Worm (Caenorhabditis elegans) whole organism, L3 larva: ENCODE measurements around the gene sdz-20.

ENCODE experiments used
- ZK546.5 ChIP-seq: sonication (generic microtip); optimal IDR thresholded peaks from 2 replicates; lab custom pipeline; 2017; ENCODE audit warnings: missing biosample characterization, missing genetic modification characterization
- aly-2 ChIP-seq: fragments of 150-350 bp; optimal IDR thresholded peaks from 2 replicates; lab custom pipeline; 2014; ENCODE audit warnings: missing biosample characterization, missing genetic modification characterization
- ama-1 ChIP-seq: fragments of 150-350 bp; optimal IDR thresholded peaks from 2 replicates; lab custom pipeline; 2018
- ceh-16 ChIP-seq: sonication (generic microtip); optimal IDR thresholded peaks from 2 replicates; lab custom pipeline; 2017; ENCODE audit warnings: missing biosample characterization, missing genetic modification characterization
- ceh-28 ChIP-seq: fragments of 150-350 bp; optimal IDR thresholded peaks from 2 replicates; lab custom pipeline; 2014; ENCODE audit warnings: missing biosample characterization, missing genetic modification reagents, missing genetic modification characterization
- ceh-82 ChIP-seq: fragments of 150-350 bp; optimal IDR thresholded peaks from 2 replicates; lab custom pipeline; 2014; ENCODE audit warnings: missing biosample characterization, missing genetic modification characterization
- ceh-9 ChIP-seq: sonication (generic microtip); optimal IDR thresholded peaks from 2 replicates; lab custom pipeline; 2018; ENCODE audit warnings: missing biosample characterization, missing genetic modification characterization
- daf-12 ChIP-seq: fragments of 150-350 bp; optimal IDR thresholded peaks from 2 replicates; lab custom pipeline; 2014; ENCODE audit warnings: missing biosample characterization, missing genetic modification reagents, missing genetic modification characterization
- egl-27 ChIP-seq: sonication (generic microtip); optimal IDR thresholded peaks from 4 replicates; lab custom pipeline; 2017; ENCODE audit warnings: missing biosample characterization, missing genetic modification reagents, missing genetic modification characterization
- egl-5 ChIP-seq: fragments of 150-350 bp; optimal IDR thresholded peaks from 2 replicates; lab custom pipeline; 2017; ENCODE audit warnings: missing biosample characterization, missing genetic modification reagents, missing genetic modification characterization, inconsistent platforms
- elt-1 ChIP-seq: fragments of 150-350 bp; optimal IDR thresholded peaks from 2 replicates; lab custom pipeline; 2014; ENCODE audit warnings: missing biosample characterization, missing genetic modification characterization
- elt-2 ChIP-seq: sonication (generic microtip); optimal IDR thresholded peaks from 2 replicates; lab custom pipeline; 2016; ENCODE audit warnings: missing genetic modification reagents, mild to moderate bottlenecking, missing genetic modification characterization, missing compliant biosample characterization
- elt-3 ChIP-seq, 3 experiments: fragments of 150-350 bp in 1 of 3; sonication (generic microtip) in 2 of 3; optimal IDR thresholded peaks; 2 replicates in 2 of 3; 4 replicates in 1 of 3; lab custom pipeline; 2014 to 2017; ENCODE audit warnings: missing biosample characterization in 3 of 3, missing genetic modification characterization in 3 of 3
- eor-1 ChIP-seq, 2 experiments: fragments of 150-350 bp; optimal IDR thresholded peaks; 2 replicates each; lab custom pipeline; 2014 to 2018; ENCODE audit warnings: missing biosample characterization in 2 of 2, missing genetic modification characterization in 2 of 2
- fkh-10 ChIP-seq: sonication (generic microtip); optimal IDR thresholded peaks from 2 replicates; lab custom pipeline; 2017; ENCODE audit warnings: missing biosample characterization, missing genetic modification reagents, missing genetic modification characterization
- fkh-2 ChIP-seq: fragments of 150-350 bp; optimal IDR thresholded peaks from 2 replicates; lab custom pipeline; 2014; ENCODE audit warnings: missing biosample characterization, missing genetic modification reagents, missing genetic modification characterization
- fos-1 ChIP-seq: fragments of 150-350 bp; optimal IDR thresholded peaks from 2 replicates; lab custom pipeline; 2014; ENCODE audit warnings: missing biosample characterization, missing genetic modification characterization
- hmg-11 ChIP-seq: sonication (generic microtip); optimal IDR thresholded peaks from 2 replicates; lab custom pipeline; 2016; ENCODE audit warnings: missing genetic modification characterization, missing compliant biosample characterization
- jun-1 ChIP-seq: fragments of 150-350 bp; optimal IDR thresholded peaks from 2 replicates; lab custom pipeline; 2014; ENCODE audit warnings: missing biosample characterization, missing genetic modification reagents, missing genetic modification characterization
- lin-15B ChIP-seq: fragments of 150-350 bp; optimal IDR thresholded peaks from 2 replicates; lab custom pipeline; 2014; ENCODE audit warnings: missing biosample characterization, missing genetic modification characterization
- lin-39 ChIP-seq: fragments of 150-350 bp; optimal IDR thresholded peaks from 2 replicates; lab custom pipeline; 2018; ENCODE audit warnings: missing biosample characterization, missing genetic modification reagents, missing genetic modification characterization
- lsy-12 ChIP-seq: sonication (generic microtip); optimal IDR thresholded peaks from 2 replicates; lab custom pipeline; 2016; ENCODE audit warnings: mild to moderate bottlenecking, missing genetic modification characterization, missing compliant biosample characterization
- mdl-1 ChIP-seq: fragments of 150-350 bp; optimal IDR thresholded peaks from 2 replicates; lab custom pipeline; 2014; ENCODE audit warnings: missing biosample characterization, missing genetic modification characterization
- mml-1 ChIP-seq: fragments of 150-350 bp; sonication (generic microtip); optimal IDR thresholded peaks from 3 replicates; lab custom pipeline; 2014; ENCODE audit warnings: missing biosample characterization, missing genetic modification characterization
- nfya-1 ChIP-seq: sonication (generic microtip); optimal IDR thresholded peaks from 2 replicates; lab custom pipeline; 2017; ENCODE audit warnings: missing genetic modification characterization, mild to moderate bottlenecking, missing compliant biosample characterization, antibody characterized with exemption, moderate library complexity; ENCODE audit not compliant: insufficient read depth
- nhr-11 ChIP-seq: fragments of 150-350 bp; optimal IDR thresholded peaks from 2 replicates; lab custom pipeline; 2014; ENCODE audit warnings: missing biosample characterization, missing genetic modification characterization
- nhr-23 ChIP-seq: fragments of 150-350 bp; optimal IDR thresholded peaks from 2 replicates; lab custom pipeline; 2014; ENCODE audit warnings: missing biosample characterization, missing genetic modification reagents, missing genetic modification characterization
- nhr-237 ChIP-seq: fragments of 150-350 bp; optimal IDR thresholded peaks from 2 replicates; lab custom pipeline; 2014; ENCODE audit warnings: missing biosample characterization, missing genetic modification characterization
- nhr-25 ChIP-seq: sonication (generic microtip); optimal IDR thresholded peaks from 2 replicates; lab custom pipeline; 2017; ENCODE audit warnings: missing biosample characterization, missing genetic modification characterization
- nhr-28 ChIP-seq: fragments of 150-350 bp; optimal IDR thresholded peaks from 2 replicates; lab custom pipeline; 2014; ENCODE audit warnings: missing biosample characterization, missing genetic modification characterization
- nhr-43 ChIP-seq: sonication (generic microtip); optimal IDR thresholded peaks from 2 replicates; lab custom pipeline; 2016; ENCODE audit warnings: mild to moderate bottlenecking, missing genetic modification characterization, missing compliant biosample characterization; ENCODE audit not compliant: poor library complexity, severe bottlenecking
- nhr-67 ChIP-seq: fragments of 150-350 bp; optimal IDR thresholded peaks from 2 replicates; lab custom pipeline; 2014; ENCODE audit warnings: missing biosample characterization, missing genetic modification characterization
- nhr-76 ChIP-seq: fragments of 150-350 bp; sonication (generic microtip); optimal IDR thresholded peaks from 5 replicates; lab custom pipeline; 2014; ENCODE audit warnings: missing biosample characterization, missing genetic modification characterization
- nhr-77 ChIP-seq: fragments of 150-350 bp; optimal IDR thresholded peaks from 2 replicates; lab custom pipeline; 2014; ENCODE audit warnings: missing biosample characterization, missing genetic modification characterization
- pha-4 ChIP-seq: fragments of 150-350 bp; optimal IDR thresholded peaks from 2 replicates; lab custom pipeline; 2014; ENCODE audit warnings: missing biosample characterization, missing genetic modification reagents, missing genetic modification characterization
- pqm-1 ChIP-seq: fragments of 150-350 bp; optimal IDR thresholded peaks from 2 replicates; lab custom pipeline; 2017; ENCODE audit warnings: missing biosample characterization, missing genetic modification characterization, inconsistent platforms
- sea-2 ChIP-seq: fragments of 150-350 bp; sonication (generic microtip); optimal IDR thresholded peaks from 4 replicates; lab custom pipeline; 2014; ENCODE audit warnings: missing biosample characterization, missing genetic modification reagents, missing genetic modification characterization
- skn-1 ChIP-seq: fragments of 150-350 bp; optimal IDR thresholded peaks from 2 replicates; lab custom pipeline; 2014; ENCODE audit warnings: missing biosample characterization, missing genetic modification characterization
- snpc-4 ChIP-seq: fragments of 150-350 bp; optimal IDR thresholded peaks from 2 replicates; lab custom pipeline; 2014; ENCODE audit warnings: missing biosample characterization, missing genetic modification characterization
- tbx-2 ChIP-seq: sonication (generic microtip); optimal IDR thresholded peaks from 2 replicates; lab custom pipeline; 2016; ENCODE audit warnings: mild to moderate bottlenecking, missing genetic modification characterization, missing compliant biosample characterization
- unc-39 ChIP-seq: sonication (generic microtip); optimal IDR thresholded peaks from 4 replicates; lab custom pipeline; 2017; ENCODE audit warnings: missing biosample characterization, missing genetic modification characterization
- unc-62 ChIP-seq: fragments of 150-350 bp; sonication (generic microtip); optimal IDR thresholded peaks from 4 replicates; lab custom pipeline; 2014; ENCODE audit warnings: missing biosample characterization, missing genetic modification reagents, missing genetic modification characterization
- zag-1 ChIP-seq: fragments of 150-350 bp; optimal IDR thresholded peaks from 2 replicates; lab custom pipeline; 2014; ENCODE audit warnings: missing biosample characterization, missing genetic modification characterization
- ztf-4 ChIP-seq: fragments of 150-350 bp; optimal IDR thresholded peaks from 2 replicates; lab custom pipeline; 2014; ENCODE audit warnings: missing biosample characterization, missing genetic modification characterization

The sdz-20 gene

DNA sequence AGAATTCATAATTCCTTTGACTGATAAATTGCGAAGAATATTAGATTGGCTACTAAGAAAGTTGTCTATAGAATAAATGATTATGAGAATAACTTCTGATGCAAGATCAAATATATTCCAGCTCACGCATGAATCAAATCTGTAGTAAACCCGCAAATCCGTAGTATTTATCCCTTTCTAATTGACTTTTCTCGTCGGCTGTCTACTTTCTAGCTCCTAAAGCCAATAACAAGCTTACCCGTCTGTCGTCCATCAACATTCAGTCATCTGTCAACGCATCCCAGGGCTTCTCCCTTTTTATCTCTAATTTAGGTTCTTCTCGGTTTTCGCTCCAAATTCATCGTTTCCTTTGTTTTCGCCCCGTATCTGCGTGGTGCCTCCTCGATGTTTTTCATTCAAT, 15.0 kb downstream of the sdz-20 start:
- TF ChIP-seq aly-2: no peak
- TF ChIP-seq pqm-1: no peak
- no peak for TF ChIP-seq jun-1 (tag; lab: Kevin White, UChicago)
- TF ChIP-seq lsy-12 (tag; lab: Kevin White, UChicago): no peak
- TF ChIP-seq snpc-4 (tag; lab: Kevin White, UChicago): no peak
- no peak for TF ChIP-seq skn-1
- no peak for TF ChIP-seq zag-1
- no peak for TF ChIP-seq lin-39 (tag; lab: Kevin White, UChicago)
- no peak for TF ChIP-seq mml-1 (tag; lab: Kevin White, UChicago)
- TF ChIP-seq sea-2 (GFP tag; lab: Kevin White, UChicago): no peak
- no peak for TF ChIP-seq nhr-67 (tag; lab: Kevin White, UChicago)
- TF ChIP-seq nhr-11 (tag; lab: Kevin White, UChicago): no peak
- no peak for TF ChIP-seq hmg-11 (tag; lab: Kevin White, UChicago)
- TF ChIP-seq egl-27 (tag; lab: Kevin White, UChicago): no peak
- TF ChIP-seq mdl-1 (tag; lab: Kevin White, UChicago): no peak
- TF ChIP-seq unc-39 (tag; lab: Kevin White, UChicago): no peak
- no peak for TF ChIP-seq nhr-43
- no peak for TF ChIP-seq ceh-16 (tag; lab: Kevin White, UChicago)
- TF ChIP-seq nhr-237: no peak
- TF ChIP-seq eor-1 (tag; optimal IDR thresholded peaks at IDR 0.05; lab: Kevin White, UChicago): no peak

DNA sequence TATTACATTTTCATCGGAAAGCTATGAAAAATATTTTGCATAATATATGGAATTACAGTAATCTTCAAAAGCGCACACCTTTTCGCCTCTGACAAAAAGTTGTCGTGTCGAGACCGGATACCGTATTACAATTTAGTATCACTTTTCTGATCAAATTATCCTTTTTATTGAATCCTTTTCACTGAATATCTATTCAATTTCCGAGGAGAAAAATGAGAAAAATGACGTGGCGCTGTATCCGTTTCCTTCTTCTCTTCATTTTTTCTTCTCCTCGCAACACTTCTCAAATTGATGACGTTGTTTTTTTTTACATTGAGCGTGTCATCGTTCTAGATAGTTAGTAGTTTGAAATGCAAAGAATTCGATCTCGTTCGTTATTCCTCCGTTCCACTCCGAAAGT, 17.1 kb downstream of the sdz-20 start:
- TF ChIP-seq ceh-82 (tag; lab: Kevin White, UChicago): no peak
- TF ChIP-seq nhr-77 (tag; lab: Kevin White, UChicago): no peak
- no peak for TF ChIP-seq ceh-16 (tag; lab: Kevin White, UChicago)
- TF ChIP-seq lin-39 (tag; lab: Kevin White, UChicago): no peak
- no peak for TF ChIP-seq eor-1 (tag; optimal IDR thresholded peaks at IDR 0.05; lab: Kevin White, UChicago)
- no peak for TF ChIP-seq lsy-12 (tag; lab: Kevin White, UChicago)
- TF ChIP-seq ceh-28 (tag; lab: Kevin White, UChicago): no peak
- no peak for TF ChIP-seq nhr-76
- no peak for TF ChIP-seq snpc-4 (tag; lab: Kevin White, UChicago)

DNA sequence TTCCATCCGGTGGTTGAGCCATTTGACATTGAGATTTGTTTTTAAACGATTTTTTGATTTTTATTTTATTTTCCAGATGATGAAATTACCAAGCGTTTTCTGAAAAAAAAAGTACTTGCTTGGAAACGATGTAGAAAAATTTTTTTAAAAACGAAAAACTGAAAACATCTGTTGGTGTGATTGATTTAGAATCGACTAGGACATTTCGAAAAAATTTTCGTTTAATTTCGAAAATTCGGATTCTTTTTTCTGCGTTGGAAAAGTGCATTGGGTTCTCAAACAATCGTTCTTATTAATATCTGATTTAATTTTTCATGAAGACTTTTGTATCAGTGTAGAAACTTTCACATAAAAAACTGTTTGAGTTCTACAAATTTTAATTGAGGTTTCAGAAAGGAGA, 25.4 kb downstream of the sdz-20 start, which contains the start of gene F53A2.9:
Gene F53A2.9, minus strand, starts transcription at position 101 of the 400 bp plus-strand sequence.
- no peak for TF ChIP-seq ama-1 (lab: Kevin White, UChicago)

DNA sequence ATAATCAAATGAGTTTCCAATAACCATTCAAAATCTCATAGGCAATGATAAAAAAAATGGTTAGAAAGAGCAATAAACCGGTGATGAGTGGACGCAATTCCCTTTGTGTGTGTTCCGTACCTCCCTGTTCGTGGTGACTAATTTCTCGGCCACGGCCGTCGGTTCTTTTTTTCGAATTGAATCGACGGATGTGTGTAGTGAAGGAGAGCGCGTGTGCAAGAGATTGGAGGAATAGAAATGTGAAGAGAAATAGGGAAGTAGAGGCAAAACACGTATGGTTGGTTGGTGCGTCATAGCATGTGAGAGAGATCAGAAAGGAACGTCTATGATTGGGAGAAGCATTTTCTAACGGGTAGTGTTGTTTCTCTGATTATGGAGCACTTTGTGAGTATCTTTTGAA, 26.0 kb downstream of the sdz-20 start:
- TF ChIP-seq aly-2 (no peak), lin-15B (tag; lab: Kevin White, UChicago) (peak; percentile 70), lsy-12 (tag; lab: Kevin White, UChicago) (no peak), pqm-1 (peak; percentile 9), nhr-23 (tag; lab: Kevin White, UChicago) (no peak), ceh-9 (no peak), nhr-76 (no peak), tbx-2 (tag; lab: Kevin White, UChicago) (no peak), hmg-11 (tag; lab: Kevin White, UChicago) (peak; percentile 81), nhr-28 (tag; lab: Kevin White, UChicago) (no peak), egl-5 (tag; lab: Kevin White, UChicago) (no peak), skn-1 (no peak), sea-2 (GFP tag; lab: Kevin White, UChicago) (no peak), ceh-28 (tag; lab: Kevin White, UChicago) (no peak), unc-39 (tag; lab: Kevin White, UChicago) (no peak), elt-3 (tag; optimal IDR thresholded peaks at IDR 0.05; lab: Kevin White, UChicago) (no peak), fkh-2 (no peak), zag-1 (no peak), jun-1 (tag; lab: Kevin White, UChicago) (peak; percentile 32), nhr-43 (no peak), mml-1 (tag; lab: Kevin White, UChicago) (no peak), nhr-77 (tag; lab: Kevin White, UChicago) (no peak), nhr-67 (tag; lab: Kevin White, UChicago) (no peak), ceh-16 (tag; lab: Kevin White, UChicago) (no peak), nhr-25 (tag; lab: Kevin White, UChicago) (peak; percentile 26), ztf-4 (no peak), fkh-10 (GFP tag; lab: Kevin White, UChicago) (no peak), snpc-4 (tag; lab: Kevin White, UChicago) (no peak), mdl-1 (tag; lab: Kevin White, UChicago) (no peak), lin-39 (tag; lab: Kevin White, UChicago) (peak; percentile 55), unc-62 (GFP tag; lab: Kevin White, UChicago) (no peak), ZK546.5 (tag; lab: Kevin White, UChicago) (no peak), nhr-11 (tag; lab: Kevin White, UChicago) (no peak), elt-1 (tag; lab: Kevin White, UChicago) (no peak), daf-12 (tag; lab: Kevin White, UChicago) (no peak), nfya-1 (tag; lab: Kevin White, UChicago) (peak; percentile 86), ama-1 (lab: Kevin White, UChicago) (no peak), fos-1 (tag; lab: Kevin White, UChicago) (no peak), eor-1 (tag; optimal IDR thresholded peaks at IDR 0.05; lab: Kevin White, UChicago) (no peak), elt-2 (tag; lab: Kevin White, UChicago) (no peak), pha-4 (peak; percentile 76), ceh-82 (tag; lab: Kevin White, UChicago) (no peak)
